Worm (Caenorhabditis elegans) whole organism, L1 larva: ENCODE measurements around the gene nhr-238.

ENCODE experiments used
- ama-1 ChIP-seq: fragments of 150-350 bp; optimal IDR thresholded peaks from 2 replicates; lab custom pipeline; 2014
- elt-3 ChIP-seq, 6 experiments: fragments of 150-350 bp in 1 of 6; sonication (generic microtip); optimal IDR thresholded peaks; 2 replicates each; lab custom pipeline; 2017 to 2018; ENCODE audit warnings: missing biosample characterization in 6 of 6, missing genetic modification characterization in 6 of 6, inconsistent platforms in 1 of 6
- nhr-237 ChIP-seq: fragments of 150-350 bp; optimal IDR thresholded peaks from 2 replicates; lab custom pipeline; 2014; ENCODE audit warnings: missing biosample characterization, missing genetic modification characterization
- swsn-7 ChIP-seq: sonication (generic microtip); optimal IDR thresholded peaks from 2 replicates; lab custom pipeline; 2016; ENCODE audit warnings: missing genetic modification characterization, missing compliant biosample characterization
- unc-30 ChIP-seq: sonication (generic microtip); optimal IDR thresholded peaks from 2 replicates; lab custom pipeline; 2017; ENCODE audit warnings: missing biosample characterization, missing genetic modification characterization

ce11 chrV:1626720-1627119 is 2.5 kb downstream of the nhr-238 start, which contains the start of gene nhr-237:
- TF ChIP-seq nhr-237, result no peak
- no peak for TF ChIP-seq ama-1 (lab: Kevin White, UChicago)
- no peak for TF ChIP-seq elt-3 (tag; optimal IDR thresholded peaks at IDR 0.05; lab: Kevin White, UChicago)
- TF ChIP-seq swsn-7 (tag; lab: Kevin White, UChicago), result no peak
- TF ChIP-seq unc-30 (tag; lab: Kevin White, UChicago), result no peak
